Worm (Caenorhabditis elegans): ENCODE data around the gene C35B1.7.
"Not testable (repeated sequence)": the region's sequence is repeated elsewhere in the genome, so short reads cannot be mapped to it uniquely, and the experiment has no call there.

C35B1.7 gene

DNA sequence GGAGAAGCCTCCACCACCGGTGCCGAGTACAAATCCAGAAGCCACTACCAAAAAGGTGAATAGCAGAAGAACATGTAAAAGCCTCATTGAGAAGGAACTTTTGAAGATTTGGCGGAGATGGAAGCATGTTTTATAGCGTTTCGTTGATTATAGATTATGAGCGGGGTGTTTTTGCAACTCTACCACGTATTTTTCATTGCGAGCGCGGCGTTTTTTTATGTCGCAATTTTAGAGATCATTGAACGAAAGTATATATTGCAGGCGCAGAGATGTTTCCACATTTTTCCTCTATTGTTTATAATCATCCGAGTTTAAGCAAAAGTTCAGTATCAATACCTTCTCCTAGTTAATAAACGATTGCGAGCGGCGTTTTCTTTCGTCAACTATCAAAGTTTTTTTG is 26.9 kb downstream of the C35B1.7 start, which contains the start of gene F49F1.17:
F49F1.17 (minus strand) TSS at position 101 of the 400 bp plus-strand sequence.
- TF ChIP-seq aly-2 (tag; optimal IDR thresholded peaks at IDR 0.05): no peak
- TF ChIP-seq elt-2 (tag; optimal IDR thresholded peaks at IDR 0.05): no peak
- TF ChIP-seq nhr-67 (tag; optimal IDR thresholded peaks at IDR 0.05): no peak
- TF ChIP-seq egl-27 (tag; optimal IDR thresholded peaks at IDR 0.05): no peak
- TF ChIP-seq elt-1 (tag; optimal IDR thresholded peaks at IDR 0.05): no peak
- no peak for TF ChIP-seq ztf-4 (tag; optimal IDR thresholded peaks at IDR 0.05)
- no peak for TF ChIP-seq nfya-1 (tag; optimal IDR thresholded peaks at IDR 0.05; ENCODE audit: insufficient read depth)
- TF ChIP-seq R02D3.7 (tag; optimal IDR thresholded peaks at IDR 0.05): no peak
- no peak for TF ChIP-seq tbx-2 (tag; optimal IDR thresholded peaks at IDR 0.05)

DNA sequence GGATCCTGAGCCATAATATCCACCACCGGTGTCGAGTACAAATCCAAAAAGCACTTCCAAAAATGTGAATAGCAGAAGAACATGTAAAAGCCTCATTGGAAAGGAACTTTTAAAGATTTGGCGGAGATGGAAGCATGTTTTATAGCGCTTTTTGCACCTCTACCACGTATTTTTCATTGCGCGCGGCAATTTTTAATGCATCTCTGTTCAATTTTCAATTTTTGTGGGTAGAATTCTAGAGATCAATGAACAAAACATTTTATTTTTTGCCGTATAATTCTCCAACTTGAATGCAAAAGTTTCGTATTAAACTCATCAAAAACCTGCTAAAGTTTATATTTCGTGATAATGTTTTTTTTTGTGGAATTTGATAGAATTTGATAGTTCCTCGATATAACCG is 28.6 kb downstream of the C35B1.7 start, which contains the start of gene F49F1.9:
F49F1.9 (minus strand) TSS at position 101 of the 400 bp plus-strand sequence.
- TF ChIP-seq nhr-12 (tag; optimal IDR thresholded peaks at IDR 0.05) (no peak), hmg-11 (tag; optimal IDR thresholded peaks at IDR 0.05) (no peak), tbx-2 (tag; optimal IDR thresholded peaks at IDR 0.05) (no peak), ama-1 (optimal IDR thresholded peaks at IDR 0.05) (no peak), fos-1 (tag; optimal IDR thresholded peaks at IDR 0.05) (no peak), skn-1 (tag; optimal IDR thresholded peaks at IDR 0.05) (no peak), lin-15B (tag; optimal IDR thresholded peaks at IDR 0.05) (no peak)

DNA sequence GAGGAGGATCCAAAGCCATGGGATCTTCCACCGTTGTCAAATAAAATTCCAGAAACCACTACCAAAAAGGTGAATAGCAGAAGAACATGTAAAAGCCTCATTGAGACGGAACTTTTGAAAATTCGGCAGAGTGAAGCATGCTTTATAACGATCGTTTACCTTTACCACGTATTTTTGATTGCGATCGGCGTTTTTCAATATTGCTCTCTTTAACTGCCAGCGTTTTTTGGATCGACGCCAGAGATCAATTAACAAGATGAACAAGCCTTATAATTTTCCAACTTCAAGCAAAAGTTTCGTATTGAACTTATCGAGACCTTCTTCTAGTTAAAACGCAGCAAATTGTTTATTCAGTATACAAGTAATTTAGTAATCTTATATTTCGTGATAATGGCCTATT is 30.2 kb downstream of the C35B1.7 start, which contains the start of gene F49F1.10:
F49F1.10 (minus strand) TSS at position 101 of the 400 bp plus-strand sequence.
- no peak for TF ChIP-seq pqm-1 (tag; optimal IDR thresholded peaks at IDR 0.05)
- TF ChIP-seq zag-1 (tag; optimal IDR thresholded peaks at IDR 0.05): no peak
- TF ChIP-seq egl-27 (tag; optimal IDR thresholded peaks at IDR 0.05): no peak
- no peak for TF ChIP-seq ztf-4 (tag; optimal IDR thresholded peaks at IDR 0.05)
- no peak for TF ChIP-seq sea-2 (GFP tag; optimal IDR thresholded peaks at IDR 0.05)
- TF ChIP-seq jun-1 (tag; optimal IDR thresholded peaks at IDR 0.05): no peak
- TF ChIP-seq elt-1 (tag; optimal IDR thresholded peaks at IDR 0.05): no peak
- no peak for TF ChIP-seq fos-1 (tag; optimal IDR thresholded peaks at IDR 0.05)
- no peak for TF ChIP-seq ZK546.5 (tag; optimal IDR thresholded peaks at IDR 0.05)
- TF ChIP-seq nhr-25 (tag; optimal IDR thresholded peaks at IDR 0.05): no peak
- TF ChIP-seq ceh-82 (tag; optimal IDR thresholded peaks at IDR 0.05): no peak

DNA sequence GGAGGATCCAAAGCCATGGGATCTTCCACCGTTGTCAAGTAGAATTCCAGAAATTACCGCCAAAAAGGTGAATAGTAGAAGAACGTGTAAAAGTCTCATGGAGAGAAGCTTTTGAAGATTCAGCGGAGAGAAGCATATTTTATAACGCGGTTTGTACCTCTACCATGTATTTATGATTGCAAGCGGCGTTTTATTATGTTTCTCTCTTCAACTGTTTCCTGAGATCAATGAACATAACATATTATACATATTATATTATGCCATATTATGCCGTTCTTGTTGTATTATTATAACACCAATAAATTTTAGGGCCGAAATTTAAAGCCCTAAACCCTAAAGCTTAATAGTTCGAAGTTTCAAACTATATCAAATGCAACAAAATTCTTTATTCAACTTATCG is 31.4 kb downstream of the C35B1.7 start, which contains the start of gene F49F1.18:
F49F1.18 (minus strand) TSS at position 101 of the 400 bp plus-strand sequence.
- TF ChIP-seq elt-1 (tag; optimal IDR thresholded peaks at IDR 0.05): no peak
- TF ChIP-seq fkh-2 (tag; optimal IDR thresholded peaks at IDR 0.05): no peak
- TF ChIP-seq mdl-1 (tag; optimal IDR thresholded peaks at IDR 0.05): no peak
- no peak for TF ChIP-seq elt-2 (tag; optimal IDR thresholded peaks at IDR 0.05)
- no peak for TF ChIP-seq nhr-12 (tag; optimal IDR thresholded peaks at IDR 0.05)
- TF ChIP-seq R02D3.7 (tag; optimal IDR thresholded peaks at IDR 0.05): no peak
- no peak for TF ChIP-seq sea-2 (GFP tag; optimal IDR thresholded peaks at IDR 0.05)
- no peak for TF ChIP-seq snpc-4 (tag; optimal IDR thresholded peaks at IDR 0.05)
- no peak for TF ChIP-seq nhr-67 (tag; optimal IDR thresholded peaks at IDR 0.05)
- no peak for TF ChIP-seq pqm-1 (tag; optimal IDR thresholded peaks at IDR 0.05)
- TF ChIP-seq nhr-237 (tag; optimal IDR thresholded peaks at IDR 0.05): no peak
- no peak for TF ChIP-seq hmg-11 (tag; optimal IDR thresholded peaks at IDR 0.05)

DNA sequence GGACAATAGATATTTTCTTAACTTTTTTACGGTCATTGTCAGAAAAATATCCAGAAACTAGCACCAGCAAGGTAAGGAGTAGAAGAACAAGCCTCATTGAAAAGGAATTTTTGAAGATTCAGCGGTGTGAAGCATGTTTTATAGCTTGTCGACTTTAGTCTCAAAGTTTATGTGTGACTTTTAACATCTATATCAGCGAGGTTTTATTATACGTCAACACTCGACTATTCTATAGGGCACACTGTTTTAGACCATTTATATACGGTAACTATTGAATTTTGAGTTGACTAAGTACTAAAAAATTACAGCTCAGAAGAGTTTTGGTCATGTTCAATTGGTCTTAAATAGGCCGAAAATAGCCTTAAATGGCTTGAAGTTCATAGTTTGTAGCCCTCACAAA is 32.4 kb downstream of the C35B1.7 start, which contains the start of gene F49F1.11:
F49F1.11 (minus strand) TSS at position 101 of the 400 bp plus-strand sequence.
- TF ChIP-seq R02D3.7 (tag; optimal IDR thresholded peaks at IDR 0.05) (no peak), nhr-67 (tag; optimal IDR thresholded peaks at IDR 0.05) (no peak), skn-1 (tag; optimal IDR thresholded peaks at IDR 0.05) (no peak), nhr-43 (tag; optimal IDR thresholded peaks at IDR 0.05; ENCODE audit: poor library complexity, severe bottlenecking) (no peak), hmg-11 (tag; optimal IDR thresholded peaks at IDR 0.05) (no peak), daf-12 (tag; optimal IDR thresholded peaks at IDR 0.05) (no peak), egl-27 (tag; optimal IDR thresholded peaks at IDR 0.05) (no peak), pqm-1 (tag; optimal IDR thresholded peaks at IDR 0.05) (no peak), lin-39 (tag; optimal IDR thresholded peaks at IDR 0.05) (no peak), eor-1 (tag; optimal IDR thresholded peaks at IDR 0.05) (no peak), fkh-10 (GFP tag; optimal IDR thresholded peaks at IDR 0.05) (no peak)

DNA sequence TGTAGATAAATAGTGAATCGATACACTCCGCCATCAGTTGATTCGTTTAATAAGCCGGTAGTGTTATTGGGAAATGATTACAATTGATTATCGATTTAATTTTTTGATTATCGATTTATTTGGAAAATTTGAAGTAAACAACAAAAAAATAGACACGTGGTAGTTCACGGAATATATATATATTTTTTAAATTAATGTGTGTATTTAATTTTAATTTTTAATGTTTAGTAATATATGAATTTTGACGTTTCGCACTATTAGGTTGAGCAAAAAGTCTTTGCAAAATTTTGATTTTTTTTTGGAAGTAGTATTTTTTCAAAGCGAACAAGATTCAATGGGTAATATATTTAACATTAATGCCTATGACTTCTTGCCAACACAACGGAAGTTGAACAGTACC is 34.1 kb downstream of the C35B1.7 start, which contains the start of gene F49F1.12:
F49F1.12 (minus strand) TSS at position 101 of the 400 bp plus-strand sequence.
- not testable (repeated sequence) for TF ChIP-seq nhr-11, R02D3.7, egl-27 (tag; optimal IDR thresholded peaks at IDR 0.05)
